Worm (Caenorhabditis elegans) whole organism, L1 larva: ENCODE measurements around the gene srd-49.

Experiments
- aha-1 ChIP-seq: fragments of 150-350 bp; optimal IDR thresholded peaks from 2 replicates; lab custom pipeline; 2014; ENCODE audit warnings: missing biosample characterization, missing genetic modification characterization
- blmp-1 ChIP-seq: fragments of 150-350 bp; optimal IDR thresholded peaks from 2 replicates; lab custom pipeline; 2014; ENCODE audit warnings: missing biosample characterization, missing genetic modification characterization
- ceh-8 ChIP-seq: fragments of 200-800 bp; sonication (Bioruptor generic); optimal IDR thresholded peaks from 2 replicates; lab custom pipeline; 2018; ENCODE audit warnings: mild to moderate bottlenecking, missing genetic modification characterization, moderate library complexity, missing compliant biosample characterization
- ceh-90 ChIP-seq: sonication (generic microtip); optimal IDR thresholded peaks from 2 replicates; lab custom pipeline; 2016; ENCODE audit warnings: missing genetic modification characterization, missing compliant biosample characterization
- ces-1 ChIP-seq: fragments of 150-350 bp; optimal IDR thresholded peaks from 2 replicates; lab custom pipeline; 2014; ENCODE audit warnings: missing biosample characterization, missing genetic modification reagents, missing genetic modification characterization
- efl-1 ChIP-seq, 4 experiments: fragments of 150-350 bp; optimal IDR thresholded peaks in 3 of 4; peaks in 1 of 4; 1 replicate in 1 of 4; 2 replicates in 3 of 4; lab custom pipeline; 2014; ENCODE audit warnings: missing biosample characterization in 2 of 4, missing genetic modification characterization in 2 of 4, missing genetic modification reagents in 2 of 4
- efl-3 ChIP-seq: fragments of 200-800 bp; sonication (Bioruptor generic); optimal IDR thresholded peaks from 2 replicates; lab custom pipeline; 2018; ENCODE audit warnings: mild to moderate bottlenecking, missing genetic modification characterization, missing compliant biosample characterization
- elt-2 ChIP-seq: sonication (generic microtip); optimal IDR thresholded peaks from 2 replicates; lab custom pipeline; 2016; ENCODE audit warnings: missing genetic modification characterization, mild to moderate bottlenecking, inconsistent platforms, missing compliant biosample characterization, missing genetic modification reagents
- elt-3 ChIP-seq, 6 experiments: fragments of 150-350 bp in 1 of 6; sonication (generic microtip); optimal IDR thresholded peaks; 2 replicates each; lab custom pipeline; 2017 to 2018; ENCODE audit warnings: missing biosample characterization in 6 of 6, missing genetic modification characterization in 6 of 6, inconsistent platforms in 1 of 6
- ets-5 ChIP-seq: fragments of 200-800 bp; sonication (Bioruptor generic); IDR thresholded peaks from 2 replicates; pipeline ENCODE4 v1.3.6; 2022; ENCODE audit warnings: missing genetic modification characterization, missing compliant biosample characterization
- fkh-10 ChIP-seq: sonication (generic microtip); optimal IDR thresholded peaks from 2 replicates; lab custom pipeline; 2017; ENCODE audit warnings: missing biosample characterization, missing genetic modification reagents, missing genetic modification characterization
- fkh-4 ChIP-seq: sonication (generic microtip); optimal IDR thresholded peaks from 2 replicates; lab custom pipeline; 2016; ENCODE audit warnings: missing compliant biosample characterization, missing genetic modification characterization, borderline replicate concordance
- grh-1 ChIP-seq: fragments of 200-800 bp; sonication (Bioruptor generic); IDR thresholded peaks from 2 replicates; pipeline ENCODE4 v1.3.6; 2022; ENCODE audit warnings: missing genetic modification reagents, missing genetic modification characterization, missing compliant biosample characterization
- isw-1 ChIP-seq: fragments of 200-800 bp; sonication (Bioruptor generic); IDR thresholded peaks from 2 replicates; pipeline ENCODE4 v1.3.6; 2022; ENCODE audit warnings: missing genetic modification characterization, missing compliant biosample characterization
- jun-1 ChIP-seq: fragments of 150-350 bp; optimal IDR thresholded peaks from 2 replicates; lab custom pipeline; 2014; ENCODE audit warnings: missing biosample characterization, missing genetic modification reagents, missing genetic modification characterization
- lin-14 ChIP-seq: fragments of 200-800 bp; sonication (Bioruptor generic); optimal IDR thresholded peaks from 2 replicates; lab custom pipeline; 2018; ENCODE audit warnings: mild to moderate bottlenecking, missing genetic modification characterization, moderate library complexity, missing compliant biosample characterization
- lin-15B ChIP-seq: fragments of 150-350 bp; sonication (generic microtip); optimal IDR thresholded peaks from 3 replicates; lab custom pipeline; 2014; ENCODE audit warnings: missing biosample characterization, missing genetic modification characterization
- lin-35 ChIP-seq, 2 experiments: fragments of 150-350 bp; optimal IDR thresholded peaks; 2 replicates each; lab custom pipeline; 2014; ENCODE audit warnings: missing biosample characterization in 2 of 2, missing genetic modification characterization in 2 of 2, missing genetic modification reagents in 2 of 2
- mab-9 ChIP-seq: fragments of 200-800 bp; sonication (Bioruptor generic); IDR thresholded peaks from 2 replicates; pipeline ENCODE4 v1.3.6; 2022; ENCODE audit warnings: missing genetic modification reagents, missing genetic modification characterization, missing compliant biosample characterization
- mdl-1 ChIP-seq, 2 experiments: fragments of 150-350 bp; optimal IDR thresholded peaks; 2 replicates each; lab custom pipeline; 2014 to 2017; ENCODE audit warnings: missing biosample characterization in 2 of 2, missing genetic modification characterization in 2 of 2, inconsistent platforms in 1 of 2
- mep-1 ChIP-seq: fragments of 150-350 bp; optimal IDR thresholded peaks from 2 replicates; lab custom pipeline; 2014; ENCODE audit warnings: missing biosample characterization, missing genetic modification characterization
- nhr-19 ChIP-seq: fragments of 200-800 bp; sonication (Bioruptor generic); conservative IDR thresholded peaks from 2 replicates; pipeline ENCODE4 v1.3.6; 2022; ENCODE audit warnings: missing genetic modification characterization, missing compliant biosample characterization
- nhr-20 ChIP-seq: sonication (generic microtip); optimal IDR thresholded peaks from 2 replicates; lab custom pipeline; 2016; ENCODE audit warnings: mild to moderate bottlenecking, missing genetic modification characterization, missing compliant biosample characterization
- nhr-28 ChIP-seq: fragments of 150-350 bp; optimal IDR thresholded peaks from 2 replicates; lab custom pipeline; 2014; ENCODE audit warnings: missing biosample characterization, missing genetic modification characterization
- nhr-71 ChIP-seq: sonication (generic microtip); optimal IDR thresholded peaks from 2 replicates; lab custom pipeline; 2016; ENCODE audit warnings: mild to moderate bottlenecking, missing genetic modification characterization, moderate library complexity, missing compliant biosample characterization
- nhr-85 ChIP-seq: sonication (generic microtip); peaks from one replicate; lab custom pipeline; 2016; ENCODE audit warnings: missing genetic modification characterization, inconsistent platforms, missing compliant biosample characterization
- nhr-90 ChIP-seq: sonication (generic microtip); optimal IDR thresholded peaks from 2 replicates; lab custom pipeline; 2016; ENCODE audit warnings: mild to moderate bottlenecking, missing genetic modification characterization, missing compliant biosample characterization; ENCODE audit not compliant: poor library complexity
- pax-3 ChIP-seq: fragments of 200-800 bp; sonication (Bioruptor generic); optimal IDR thresholded peaks from 2 replicates; lab custom pipeline; 2018; ENCODE audit warnings: mild to moderate bottlenecking, missing genetic modification characterization, moderate library complexity, missing compliant biosample characterization
- pqm-1 ChIP-seq: sonication (generic microtip); optimal IDR thresholded peaks from 3 replicates; lab custom pipeline; 2017; ENCODE audit warnings: missing biosample characterization, missing genetic modification characterization
- rnt-1 ChIP-seq: sonication (generic microtip); optimal IDR thresholded peaks from 2 replicates; lab custom pipeline; 2016; ENCODE audit warnings: mild to moderate bottlenecking, missing genetic modification characterization, moderate library complexity, missing compliant biosample characterization
- snu-23 ChIP-seq: sonication (generic microtip); optimal IDR thresholded peaks from 2 replicates; lab custom pipeline; 2016; ENCODE audit warnings: missing genetic modification characterization, missing compliant biosample characterization
- sox-4 ChIP-seq: sonication (generic microtip); optimal IDR thresholded peaks from 2 replicates; lab custom pipeline; 2016; ENCODE audit warnings: missing genetic modification characterization, missing compliant biosample characterization
- swsn-7 ChIP-seq: sonication (generic microtip); optimal IDR thresholded peaks from 2 replicates; lab custom pipeline; 2016; ENCODE audit warnings: missing genetic modification characterization, missing compliant biosample characterization
- tbx-2 ChIP-seq: sonication (generic microtip); optimal IDR thresholded peaks from 2 replicates; lab custom pipeline; 2016; ENCODE audit warnings: missing genetic modification characterization, missing compliant biosample characterization
- tlp-1 ChIP-seq: fragments of 150-350 bp; optimal IDR thresholded peaks from 2 replicates; lab custom pipeline; 2014; ENCODE audit warnings: missing biosample characterization, missing genetic modification characterization
- unc-130 ChIP-seq: fragments of 150-350 bp; optimal IDR thresholded peaks from 2 replicates; lab custom pipeline; 2017; ENCODE audit warnings: missing biosample characterization, missing genetic modification characterization, inconsistent platforms
- unc-30 ChIP-seq: sonication (generic microtip); optimal IDR thresholded peaks from 2 replicates; lab custom pipeline; 2017; ENCODE audit warnings: missing biosample characterization, missing genetic modification characterization
- unc-86 ChIP-seq: sonication (generic microtip); optimal IDR thresholded peaks from 2 replicates; lab custom pipeline; 2016; ENCODE audit warnings: missing genetic modification characterization, missing compliant biosample characterization
- vab-15 ChIP-seq: sonication (generic microtip); optimal IDR thresholded peaks from 2 replicates; lab custom pipeline; 2017; ENCODE audit warnings: missing genotype, mild to moderate bottlenecking, missing genetic modification characterization, missing compliant biosample characterization
- ztf-4 ChIP-seq: fragments of 150-350 bp; optimal IDR thresholded peaks from 2 replicates; lab custom pipeline; 2014; ENCODE audit warnings: missing biosample characterization, missing genetic modification characterization

Gene srd-49

ce11 chrV:10084864-10085263 is 9.6 kb upstream of the srd-49 start, which contains the start of gene R04B5.6:
R04B5.6 (plus strand) TSS chrV:10085164.
- no peak for TF ChIP-seq ceh-90 (tag; lab: Kevin White, UChicago)
- TF ChIP-seq nhr-85 (tag; lab: Kevin White, UChicago), result peak; percentile 37
- TF ChIP-seq, all 84 proteins: peak for 1

ce11 chrV:10086141-10086540 is 8.3 kb upstream of the srd-49 start:
- TF ChIP-seq fkh-4 (tag; lab: Kevin White, UChicago) (no peak), lin-14 (GFP tag; lab: Kevin White, UChicago) (peak; percentile 6), rnt-1 (peak; percentile 31), efl-3 (GFP tag; lab: Kevin White, UChicago) (no peak), vab-15 (tag; lab: Kevin White, UChicago) (no peak)

DNA sequence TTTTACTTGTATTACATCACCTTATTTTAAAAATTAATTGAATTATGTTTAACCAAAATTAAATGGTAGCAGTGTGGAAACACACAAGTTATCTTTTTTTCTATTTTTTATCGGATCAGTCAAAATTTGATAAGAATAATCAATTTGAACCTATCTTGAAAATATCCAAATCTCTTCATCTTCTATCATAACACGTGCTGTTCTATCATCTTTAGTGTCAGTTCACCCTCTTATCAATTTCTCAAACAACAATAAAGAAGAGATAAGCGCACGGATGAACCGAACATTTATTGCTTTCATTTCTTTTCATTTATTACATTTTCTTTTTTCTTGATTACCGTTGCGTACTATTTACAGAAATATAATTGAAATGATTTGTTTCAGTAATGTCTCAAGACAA is 7.4 kb upstream of the srd-49 start, which contains the start of gene R04B5.5:
R04B5.5 (plus strand) TSS at position 378 of the 400 bp plus-strand sequence.
- TF ChIP-seq mdl-1 (tag; optimal IDR thresholded peaks at IDR 0.05; lab: Kevin White, UChicago) (peak in 1 of 2 experiments; percentile 10), nhr-71 (tag; lab: Kevin White, UChicago) (peak; percentile 72), snu-23 (GFP tag; lab: Kevin White, UChicago) (peak; percentile 51), lin-35 (GFP tag; optimal IDR thresholded peaks at IDR 0.05; lab: Kevin White, UChicago) (peak in 1 of 2 experiments; percentile 30), isw-1 (GFP tag; lab: Robert Waterston, UW) (no peak), elt-3 (tag; optimal IDR thresholded peaks at IDR 0.05; lab: Kevin White, UChicago) (peak in 5 of 6 experiments; percentile 83 to 97 (median 91)), tbx-2 (peak; percentile 12), lin-14 (GFP tag; lab: Kevin White, UChicago) (peak; percentile 82), nhr-28 (tag; lab: Kevin White, UChicago) (no peak), sox-4 (tag; lab: Kevin White, UChicago) (no peak), elt-2 (tag; lab: Kevin White, UChicago) (peak; percentile 82), unc-30 (tag; lab: Kevin White, UChicago) (no peak), mep-1 (tag; lab: Kevin White, UChicago) (peak; percentile 5), nhr-20 (tag; lab: Kevin White, UChicago) (peak; percentile 71), blmp-1 (tag; lab: Kevin White, UChicago) (peak; percentile 75), unc-86 (tag; lab: Kevin White, UChicago) (no peak), nhr-85 (tag; lab: Kevin White, UChicago) (peak; percentile 54), nhr-90 (tag; lab: Kevin White, UChicago) (peak; percentile 48), unc-130 (no peak), nhr-19 (GFP tag; lab: Robert Waterston, UW) (peak; percentile 39), tlp-1 (peak; percentile 1), efl-1 (optimal IDR thresholded peaks at IDR 0.05; lab: Kevin White, UChicago) (no peak), efl-1 (GFP tag; optimal IDR thresholded peaks at IDR 0.05 in 1 of 2; lab: Kevin White, UChicago) (no peak), pqm-1 (tag; lab: Kevin White, UChicago) (no peak)

- TF ChIP-seq fkh-10 (GFP tag; lab: Kevin White, UChicago), result no peak
- TF ChIP-seq mab-9 (GFP tag; lab: Robert Waterston, UW), result no peak
- TF ChIP-seq mdl-1 (tag; optimal IDR thresholded peaks at IDR 0.05; lab: Kevin White, UChicago), result no peak
- TF ChIP-seq pqm-1 (tag; lab: Kevin White, UChicago), result no peak
- TF ChIP-seq grh-1 (GFP tag; lab: Robert Waterston, UW), result no peak
- no peak for TF ChIP-seq swsn-7 (tag; lab: Kevin White, UChicago)
- TF ChIP-seq ceh-8, result no peak
- no peak for TF ChIP-seq jun-1 (tag; lab: Kevin White, UChicago)
- TF ChIP-seq blmp-1 (tag; lab: Kevin White, UChicago), result no peak
- no peak for TF ChIP-seq tlp-1
- TF ChIP-seq ztf-4 (tag; lab: Kevin White, UChicago), result no peak
- no peak for TF ChIP-seq elt-3 (tag; optimal IDR thresholded peaks at IDR 0.05; lab: Kevin White, UChicago)
- no peak for TF ChIP-seq aha-1 (tag; lab: Kevin White, UChicago)
- no peak for TF ChIP-seq ces-1 (GFP tag; lab: Kevin White, UChicago)
- TF ChIP-seq nhr-20 (tag; lab: Kevin White, UChicago), result no peak
- no peak for TF ChIP-seq lin-15B (tag; lab: Kevin White, UChicago)
- no peak for TF ChIP-seq ceh-90 (tag; lab: Kevin White, UChicago)
- no peak for TF ChIP-seq pax-3 (tag; lab: Kevin White, UChicago)
- no peak for TF ChIP-seq ets-5 (GFP tag; lab: Robert Waterston, UW)
These were observed 4.0 kb upstream of the srd-49 start, which contains the start of gene R04B5.7 for ce11 chrV:10090461-10090860. R04B5.7 (minus strand) TSS chrV:10090561.
